Fruit fly (Drosophila melanogaster) whole organism, embryonic: ENCODE measurements around the gene CG16903.

Experiments
- Abd-B ChIP-seq: fragments of 200-800 bp; sonication (Bioruptor generic); optimal IDR thresholded peaks from 2 replicates; lab custom pipeline; 2018; ENCODE audit warnings: missing biosample characterization, mild to moderate bottlenecking, missing genetic modification characterization, moderate library complexity
- Atf3 ChIP-seq: fragments of 200-800 bp; sonication (Bioruptor generic); optimal IDR thresholded peaks from 3 replicates; lab custom pipeline; 2016; ENCODE audit warnings: missing biosample characterization, missing genetic modification characterization
- B-H1 ChIP-seq: fragments of 200-800 bp; sonication (Bioruptor generic); IDR thresholded peaks from 3 replicates; pipeline ENCODE4 v1.3.6; 2022; ENCODE audit warnings: missing biosample characterization, missing genetic modification characterization
- CG10147 ChIP-seq: fragments of 200-800 bp; sonication (Bioruptor generic); optimal IDR thresholded peaks from 2 replicates; lab custom pipeline; 2019; ENCODE audit warnings: missing biosample characterization, mild to moderate bottlenecking, missing genetic modification characterization, moderate library complexity
- CG11695 ChIP-seq: fragments of 200-800 bp; sonication (Bioruptor generic); IDR thresholded peaks from 3 replicates; pipeline ENCODE4 v1.3.6; 2022; ENCODE audit warnings: missing biosample characterization, missing genetic modification characterization
- CG12299 ChIP-seq: fragments of 200-800 bp; sonication (Bioruptor generic); optimal IDR thresholded peaks from 2 replicates; lab custom pipeline; 2018; ENCODE audit warnings: missing biosample characterization, mild to moderate bottlenecking, missing genetic modification characterization
- CG1647 ChIP-seq: fragments of 200-800 bp; sonication (Bioruptor generic); optimal IDR thresholded peaks from 3 replicates; lab custom pipeline; 2016; ENCODE audit warnings: missing biosample characterization, missing genetic modification characterization
- CG16815 ChIP-seq: fragments of 200-800 bp; sonication (Bioruptor generic); optimal IDR thresholded peaks from 3 replicates; lab custom pipeline; 2017; ENCODE audit warnings: missing biosample characterization, mild to moderate bottlenecking, missing genetic modification characterization
- CG17802 ChIP-seq: fragments of 200-800 bp; sonication (Bioruptor generic); optimal IDR thresholded peaks from 2 replicates; lab custom pipeline; 2018; ENCODE audit warnings: missing biosample characterization, mild to moderate bottlenecking, missing genetic modification characterization, moderate library complexity
- CG18764 ChIP-seq: fragments of 200-800 bp; sonication (Bioruptor generic); optimal IDR thresholded peaks from 3 replicates; lab custom pipeline; 2016; ENCODE audit warnings: missing biosample characterization, missing genetic modification characterization
- CG2129 ChIP-seq: fragments of 200-800 bp; sonication (Bioruptor generic); IDR thresholded peaks from 2 replicates; pipeline ENCODE4 v1.3.6; 2022; ENCODE audit warnings: missing biosample characterization, missing genetic modification characterization; ENCODE audit not compliant: partially characterized antibody
- CG2712 ChIP-seq: fragments of 200-800 bp; optimal IDR thresholded peaks from 3 replicates; lab custom pipeline; 2019; ENCODE audit warnings: missing biosample characterization, mild to moderate bottlenecking, missing genetic modification characterization, moderate library complexity
- CG3726 ChIP-seq: fragments of 200-800 bp; sonication (Bioruptor generic); IDR thresholded peaks from 3 replicates; pipeline ENCODE4, ENCODE4 v1.3.6; 2022; ENCODE audit warnings: missing biosample characterization, missing genetic modification characterization
- CG3838 ChIP-seq: fragments of 200-800 bp; sonication (Bioruptor generic); optimal IDR thresholded peaks from 3 replicates; lab custom pipeline; 2016; ENCODE audit warnings: missing biosample characterization, missing genetic modification characterization
- CG4282 ChIP-seq: fragments of 200-800 bp; sonication (Bioruptor generic); optimal IDR thresholded peaks from 2 replicates; lab custom pipeline; 2016; ENCODE audit warnings: missing biosample characterization, missing genetic modification characterization
- CG43689 ChIP-seq: fragments of 200-800 bp; sonication (Bioruptor generic); IDR thresholded peaks from 2 replicates; pipeline ENCODE4 v1.3.6; 2022; ENCODE audit warnings: missing biosample characterization, missing genetic modification characterization
- CG8478 ChIP-seq: fragments of >200 bp; optimal IDR thresholded peaks from 2 replicates; lab custom pipeline; 2018
- Chrac-16 ChIP-seq: fragments of 200-800 bp; sonication (Bioruptor generic); optimal IDR thresholded peaks from 3 replicates; lab custom pipeline; 2016; ENCODE audit warnings: missing biosample characterization, missing genetic modification characterization
- D19A ChIP-seq: fragments of 200-800 bp; optimal IDR thresholded peaks from 3 replicates; lab custom pipeline; 2019; ENCODE audit warnings: missing biosample characterization, mild to moderate bottlenecking, missing genetic modification characterization, moderate library complexity
- Dp ChIP-seq: fragments of 200-800 bp; sonication (Bioruptor generic); optimal IDR thresholded peaks from 2 replicates; lab custom pipeline; 2018; ENCODE audit warnings: missing biosample characterization, mild to moderate bottlenecking, missing genetic modification characterization, moderate library complexity
- HLH4C ChIP-seq: fragments of 200-800 bp; sonication (Bioruptor generic); IDR thresholded peaks from 3 replicates; pipeline ENCODE4 v1.3.6; 2022; ENCODE audit warnings: missing biosample characterization, missing genetic modification characterization; ENCODE audit not compliant: partially characterized antibody
- HmgZ ChIP-seq: fragments of 200-800 bp; sonication (Bioruptor generic); optimal IDR thresholded peaks from 2 replicates; lab custom pipeline; 2018; ENCODE audit warnings: missing biosample characterization, mild to moderate bottlenecking, missing genetic modification characterization
- Scr ChIP-seq: fragments of 200-800 bp; sonication (Bioruptor generic); IDR thresholded peaks from 2 replicates; pipeline ENCODE4 v1.3.6; 2022; ENCODE audit warnings: missing biosample characterization, missing genetic modification characterization; ENCODE audit not compliant: partially characterized antibody
- YL-1 ChIP-seq: fragments of 200-800 bp; sonication (Bioruptor generic); optimal IDR thresholded peaks from 3 replicates; lab custom pipeline; 2017; ENCODE audit warnings: missing biosample characterization, mild to moderate bottlenecking, missing genetic modification characterization
- ato ChIP-seq: fragments of 200-800 bp; sonication (Bioruptor generic); IDR thresholded peaks from 2 replicates; pipeline ENCODE4 v1.3.6; 2022; ENCODE audit warnings: missing biosample characterization, missing genetic modification characterization; ENCODE audit not compliant: partially characterized antibody
- bowl ChIP-seq: fragments of 200-800 bp; sonication (Bioruptor generic); IDR thresholded peaks from 2 replicates; pipeline ENCODE4 v1.3.6; 2022; ENCODE audit warnings: missing biosample characterization, missing genetic modification characterization
- bsh ChIP-seq, 2 experiments: fragments of 200-800 bp; sonication (Bioruptor generic); optimal IDR thresholded peaks; 2 replicates each; lab custom pipeline; 2017 to 2018; ENCODE audit warnings: mild to moderate bottlenecking in 2 of 2, missing biosample characterization in 2 of 2, missing genetic modification characterization in 2 of 2, moderate library complexity in 1 of 2
- corto ChIP-seq: fragments of 200-800 bp; sonication (Bioruptor generic); optimal IDR thresholded peaks from 2 replicates; lab custom pipeline; 2016; ENCODE audit warnings: missing biosample characterization, mild to moderate bottlenecking, missing genetic modification characterization, moderate library complexity
- crp ChIP-seq, 2 experiments: fragments of 200-800 bp; sonication (Bioruptor generic); optimal IDR thresholded peaks; 2 replicates in 1 of 2; 3 replicates in 1 of 2; lab custom pipeline; 2017; ENCODE audit warnings: missing biosample characterization in 2 of 2, missing genetic modification characterization in 2 of 2, mild to moderate bottlenecking in 1 of 2, moderate library complexity in 1 of 2
- dan ChIP-seq: fragments of 200-800 bp; sonication (Bioruptor generic); IDR thresholded peaks from 2 replicates; pipeline ENCODE4 v1.3.6; 2022; ENCODE audit warnings: missing biosample characterization, missing genetic modification characterization
- eve ChIP-seq, 2 experiments: fragments of >200 bp; optimal IDR thresholded peaks; 2 replicates each; lab custom pipeline; 2017; ENCODE audit warnings: missing biosample characterization in 2 of 2, missing genetic modification characterization in 2 of 2
- exex ChIP-seq: fragments of 200-800 bp; sonication (Bioruptor generic); optimal IDR thresholded peaks from 4 replicates; lab custom pipeline; 2018; ENCODE audit warnings: missing biosample characterization, mild to moderate bottlenecking, missing genetic modification characterization, moderate library complexity
- fd3F ChIP-seq: fragments of 200-800 bp; sonication (Bioruptor generic); optimal IDR thresholded peaks from 2 replicates; lab custom pipeline; 2018; ENCODE audit warnings: missing biosample characterization, mild to moderate bottlenecking, missing genetic modification characterization, moderate library complexity
- fd64A ChIP-seq: fragments of 200-800 bp; sonication (Bioruptor generic); optimal IDR thresholded peaks from 3 replicates; lab custom pipeline; 2018; ENCODE audit warnings: missing biosample characterization, mild to moderate bottlenecking, missing genetic modification characterization
- hkb ChIP-seq, 2 experiments: fragments of 200-800 bp in 1 of 2; fragments of >200 bp in 1 of 2; sonication (Bioruptor generic) in 1 of 2; IDR thresholded peaks in 1 of 2; optimal IDR thresholded peaks in 1 of 2; 2 replicates each; pipeline versions ENCODE4 v1.3.6 to Lab custom; 2017 to 2022; ENCODE audit warnings: missing biosample characterization in 1 of 2, missing genetic modification characterization in 1 of 2
- jumu ChIP-seq: fragments of 200-800 bp; sonication (Bioruptor generic); optimal IDR thresholded peaks from 3 replicates; lab custom pipeline; 2016; ENCODE audit warnings: missing biosample characterization, missing genetic modification characterization
- maf-S ChIP-seq: fragments of 200-800 bp; sonication (Bioruptor generic); optimal IDR thresholded peaks from 2 replicates; lab custom pipeline; 2016; ENCODE audit warnings: missing biosample characterization, missing genetic modification characterization
- prd ChIP-seq, 3 experiments: fragments of >200 bp in 2 of 3; fragments of 200-800 bp in 1 of 3; sonication (Bioruptor generic) in 1 of 3; optimal IDR thresholded peaks in 2 of 3; IDR thresholded peaks in 1 of 3; 2 replicates in 2 of 3; 3 replicates in 1 of 3; pipeline versions ENCODE4 v1.3.6 to Lab custom; 2017 to 2022; ENCODE audit warnings: missing biosample characterization in 1 of 3, missing genetic modification characterization in 1 of 3
- pum ChIP-seq: fragments of 200-800 bp; sonication (Bioruptor generic); optimal IDR thresholded peaks from 2 replicates; lab custom pipeline; 2016; ENCODE audit warnings: missing biosample characterization, missing genetic modification characterization
- row ChIP-seq: fragments of 200-800 bp; sonication (Bioruptor generic); IDR thresholded peaks from 3 replicates; pipeline ENCODE4 v1.3.6; 2022; ENCODE audit warnings: missing biosample characterization, missing genetic modification characterization
- shn ChIP-seq: fragments of 200-800 bp; sonication (Bioruptor generic); optimal IDR thresholded peaks from 3 replicates; lab custom pipeline; 2016; ENCODE audit warnings: missing biosample characterization, missing genetic modification characterization
- slbo ChIP-seq: fragments of 200-800 bp; sonication (Bioruptor generic); IDR thresholded peaks from 2 replicates; pipeline ENCODE4 v1.3.6; 2022; ENCODE audit warnings: missing biosample characterization, missing genetic modification characterization
- sna ChIP-seq: fragments of 200-800 bp; sonication (Bioruptor generic); IDR thresholded peaks from 2 replicates; pipeline ENCODE4 v1.3.6; 2022; ENCODE audit warnings: missing biosample characterization, missing genetic modification characterization; ENCODE audit not compliant: partially characterized antibody
- sr ChIP-seq: fragments of 200-800 bp; sonication (Bioruptor generic); IDR thresholded peaks from 3 replicates; pipeline ENCODE4 v1.3.6; 2022; ENCODE audit warnings: missing biosample characterization, missing genetic modification characterization
- twi ChIP-seq: fragments of 200-800 bp; optimal IDR thresholded peaks from 2 replicates; lab custom pipeline; 2019; ENCODE audit warnings: missing biosample characterization, mild to moderate bottlenecking, missing genetic modification characterization, moderate library complexity
- tx ChIP-seq: fragments of 200-800 bp; sonication (Bioruptor generic); optimal IDR thresholded peaks from 2 replicates; lab custom pipeline; 2016; ENCODE audit warnings: missing biosample characterization, missing genetic modification characterization
- wdn ChIP-seq: fragments of 200-800 bp; sonication (Bioruptor generic); IDR thresholded peaks from 2 replicates; pipeline ENCODE4 v1.3.6; 2022; ENCODE audit warnings: missing biosample characterization, missing genetic modification characterization
- z ChIP-seq: fragments of 200-800 bp; sonication (Bioruptor generic); IDR thresholded peaks from 3 replicates; pipeline ENCODE4 v1.3.6; 2022; ENCODE audit warnings: missing biosample characterization, missing genetic modification characterization

The CG16903 gene

dm6 chrX:2041312-2041918, 38.8 kb downstream of the CG16903 start, which contains the start of gene CG4313 (continued):
- TF ChIP-seq tx = peak; percentile 44
- peak in 1 of 2 experiments; percentile 59 for TF ChIP-seq bsh (GFP tag; optimal IDR thresholded peaks at IDR 0.05; lab: Kevin White, UChicago)
- TF ChIP-seq B-H1 (GFP tag; lab: Robert Waterston, UW) = peak; percentile 37; the same call in 2 of the 3 replicates
- no peak for TF ChIP-seq exex (tag; lab: Kevin White, UChicago)
- TF ChIP-seq row (GFP tag; lab: Robert Waterston, UW) = peak; percentile 95
- peak; percentile 40 for TF ChIP-seq CG16815 (GFP tag; lab: Kevin White, UChicago)
- no peak for TF ChIP-seq Dp (GFP tag; lab: Kevin White, UChicago)
- peak; percentile 82 for TF ChIP-seq HLH4C (GFP tag; lab: Robert Waterston, UW)
- TF ChIP-seq HmgZ (tag; lab: Kevin White, UChicago) = peak; percentile 68
- TF ChIP-seq CG3838 = no peak
- no peak for TF ChIP-seq bowl (GFP tag; lab: Robert Waterston, UW)
- peak in 1 of 2 experiments; percentile 10 for TF ChIP-seq crp (GFP tag; optimal IDR thresholded peaks at IDR 0.05; lab: Kevin White, UChicago)
- TF ChIP-seq twi (tag; lab: Kevin White, UChicago) = peak; percentile 49
- TF ChIP-seq D19A (tag; lab: Kevin White, UChicago) = peak; percentile 46
- TF ChIP-seq Chrac-16 (GFP tag; lab: Kevin White, UChicago) = peak; percentile 63
- no peak for TF ChIP-seq z (GFP tag; lab: Robert Waterston, UW)
- TF ChIP-seq maf-S (GFP tag; lab: Kevin White, UChicago) = peak; percentile 69
- 0 out of 2 replicates have a peak, but pooled peaks have one; percentile 31 for TF ChIP-seq dan
- TF ChIP-seq CG18764 (GFP tag; lab: Kevin White, UChicago) = peak; percentile 12
- TF ChIP-seq CG17802 (tag; lab: Kevin White, UChicago) = peak; percentile 1
- peak; percentile 66 for TF ChIP-seq YL-1 (GFP tag; lab: Kevin White, UChicago)
- TF ChIP-seq Abd-B (GFP tag; lab: Kevin White, UChicago) = peak; percentile 62
- TF ChIP-seq CG12299 (tag; lab: Kevin White, UChicago) = peak; percentile 49
- no peak for TF ChIP-seq prd (optimal IDR thresholded peaks at IDR 0.05; lab: Kevin White, UChicago)
- peak; percentile 70 for TF ChIP-seq prd (GFP tag; IDR thresholded peaks at IDR 0.05; lab: Robert Waterston, UW)
- TF ChIP-seq CG10147 = peak; percentile 70
- peak; percentile 67 for TF ChIP-seq pum
- TF ChIP-seq wdn (GFP tag; lab: Robert Waterston, UW) = 0 out of 2 replicates have a peak, but pooled peaks have one; percentile 22
- TF ChIP-seq sna (GFP tag; lab: Robert Waterston, UW) = peak; percentile 83
- TF ChIP-seq corto = no peak
- TF ChIP-seq jumu (GFP tag; lab: Kevin White, UChicago) = peak; percentile 60
- TF ChIP-seq CG3726 (GFP tag; lab: Robert Waterston, UW) = 0 out of 3 replicates have a peak, but pooled peaks have one; percentile 33
- TF ChIP-seq CG11695 = peak; percentile 59; the same call in 2 of the 3 replicates
- TF ChIP-seq Scr (GFP tag; lab: Robert Waterston, UW) = peak; percentile 94
- peak; percentile 68 for TF ChIP-seq ato (GFP tag; lab: Robert Waterston, UW)
- TF ChIP-seq slbo (GFP tag; lab: Robert Waterston, UW) = peak; percentile 79
- peak; percentile 55 for TF ChIP-seq Atf3 (GFP tag; lab: Kevin White, UChicago)
- TF ChIP-seq eve (GFP tag; optimal IDR thresholded peaks at IDR 0.05; lab: Kevin White, UChicago) = no peak
- TF ChIP-seq CG43689 = no peak
- TF ChIP-seq sr (GFP tag; lab: Robert Waterston, UW) = peak; percentile 32; the same call in 1 of the 3 replicates
- no peak for TF ChIP-seq CG8478 (lab: Kevin White, UChicago)
- TF ChIP-seq fd3F (GFP tag; lab: Kevin White, UChicago) = peak; percentile 40
- TF ChIP-seq fd64A (GFP tag; lab: Kevin White, UChicago) = no peak
- no peak for TF ChIP-seq hkb (optimal IDR thresholded peaks at IDR 0.05; lab: Kevin White, UChicago)
- peak; percentile 49; the same call in 1 of the 2 replicates for TF ChIP-seq hkb (GFP tag; IDR thresholded peaks at IDR 0.05; lab: Robert Waterston, UW)
- peak; percentile 71 for TF ChIP-seq CG2712 (tag; lab: Kevin White, UChicago)
- TF ChIP-seq CG4282 (GFP tag; lab: Kevin White, UChicago) = no peak
- peak; percentile 72 for TF ChIP-seq shn (GFP tag; lab: Kevin White, UChicago)
- TF ChIP-seq CG2129 (GFP tag; lab: Robert Waterston, UW) = peak; percentile 88
- peak; percentile 11 for TF ChIP-seq CG1647 (GFP tag; lab: Kevin White, UChicago)
